Fruit fly (Drosophila melanogaster) whole organism, embryonic: Measurements from ENCODE around the gene CG32437.

Experiments used
- Blimp-1 ChIP-seq: fragments of 200-800 bp; sonication (Bioruptor generic); optimal IDR thresholded peaks from 3 replicates; lab custom pipeline; 2018; ENCODE audit warnings: missing biosample characterization, missing genetic modification characterization, mild to moderate bottlenecking, moderate library complexity, missing genetic modification reagents
- CG10462 ChIP-seq: fragments of 200-800 bp; sonication (Bioruptor generic); optimal IDR thresholded peaks from 2 replicates; lab custom pipeline; 2016; ENCODE audit warnings: missing biosample characterization, missing genetic modification characterization
- CG11398 ChIP-seq: fragments of 200-800 bp; sonication (Bioruptor generic); optimal IDR thresholded peaks from 2 replicates; lab custom pipeline; 2016; ENCODE audit warnings: missing biosample characterization, missing genetic modification characterization
- CG16779 ChIP-seq: fragments of 200-800 bp; sonication (Bioruptor generic); IDR thresholded peaks from 2 replicates; pipeline ENCODE4 v1.3.6; 2022; ENCODE audit warnings: missing biosample characterization, missing genetic modification characterization
- CG1792 ChIP-seq: fragments of 200-800 bp; sonication (Bioruptor generic); optimal IDR thresholded peaks from 2 replicates; lab custom pipeline; 2016; ENCODE audit warnings: missing biosample characterization, missing genetic modification characterization
- CG18011 ChIP-seq: fragments of 200-800 bp; sonication (Bioruptor generic); optimal IDR thresholded peaks from 2 replicates; lab custom pipeline; 2017; ENCODE audit warnings: missing biosample characterization, missing genetic modification characterization, mild to moderate bottlenecking, moderate library complexity, missing genotype
- CG18619 ChIP-seq: fragments of 200-800 bp; sonication (Bioruptor generic); optimal IDR thresholded peaks from 3 replicates; lab custom pipeline; 2017; ENCODE audit warnings: missing biosample characterization, mild to moderate bottlenecking, missing genetic modification characterization
- CG2116 ChIP-seq: fragments of 200-800 bp; sonication (Bioruptor generic); optimal IDR thresholded peaks from 3 replicates; lab custom pipeline; 2018; ENCODE audit warnings: missing biosample characterization, mild to moderate bottlenecking, missing genetic modification characterization
- CG3163 ChIP-seq: fragments of 200-800 bp; sonication (Bioruptor generic); optimal IDR thresholded peaks from 3 replicates; lab custom pipeline; 2016; ENCODE audit warnings: missing biosample characterization, missing genetic modification characterization
- CG3726 ChIP-seq: fragments of 200-800 bp; sonication (Bioruptor generic); IDR thresholded peaks from 3 replicates; pipeline ENCODE4, ENCODE4 v1.3.6; 2022; ENCODE audit warnings: missing biosample characterization, missing genetic modification characterization
- CG3995 ChIP-seq: fragments of 200-800 bp; sonication (Bioruptor generic); optimal IDR thresholded peaks from 3 replicates; lab custom pipeline; 2016; ENCODE audit warnings: missing biosample characterization, missing genetic modification characterization
- CG4730 ChIP-seq: fragments of 200-800 bp; sonication (Bioruptor generic); IDR thresholded peaks from 2 replicates; pipeline ENCODE4 v1.3.6; 2022; ENCODE audit warnings: missing biosample characterization, missing genetic modification characterization
- CG6254 ChIP-seq: fragments of 200-800 bp; sonication (Bioruptor generic); optimal IDR thresholded peaks from 3 replicates; lab custom pipeline; 2017; ENCODE audit warnings: mild to moderate bottlenecking, missing biosample characterization, missing genetic modification reagents, missing genetic modification characterization
- CG7556 ChIP-seq: fragments of 200-800 bp; sonication (Bioruptor generic); optimal IDR thresholded peaks from 2 replicates; lab custom pipeline; 2017; ENCODE audit warnings: missing biosample characterization, mild to moderate bottlenecking, missing genetic modification characterization
- CG9215 ChIP-seq: fragments of 200-800 bp; sonication (Bioruptor generic); IDR thresholded peaks from 2 replicates; pipeline ENCODE4 v1.3.6; 2022; ENCODE audit warnings: missing biosample characterization, missing genetic modification characterization
- CG9876 ChIP-seq: fragments of 200-800 bp; sonication (Bioruptor generic); optimal IDR thresholded peaks from 2 replicates; lab custom pipeline; 2016; ENCODE audit warnings: missing biosample characterization, missing genetic modification characterization
- CTCF ChIP-seq: fragments of 200-800 bp; sonication (Bioruptor generic); optimal IDR thresholded peaks from 2 replicates; lab custom pipeline; 2017; ENCODE audit warnings: missing biosample characterization, mild to moderate bottlenecking, missing genetic modification characterization, moderate library complexity
- Camta ChIP-seq: fragments of 200-800 bp; sonication (Bioruptor generic); optimal IDR thresholded peaks from 2 replicates; lab custom pipeline; 2016; ENCODE audit warnings: missing biosample characterization, missing genetic modification characterization
- Dp ChIP-seq: fragments of 200-800 bp; sonication (Bioruptor generic); optimal IDR thresholded peaks from 2 replicates; lab custom pipeline; 2018; ENCODE audit warnings: missing biosample characterization, mild to moderate bottlenecking, missing genetic modification characterization, moderate library complexity
- Dref ChIP-seq: fragments of 200-800 bp; sonication (Bioruptor generic); IDR thresholded peaks from 2 replicates; pipeline ENCODE4 v1.3.6; 2022; ENCODE audit warnings: missing biosample characterization, missing genetic modification characterization
- Fer2 ChIP-seq: fragments of 200-800 bp; sonication (Bioruptor generic); optimal IDR thresholded peaks from 2 replicates; lab custom pipeline; 2018; ENCODE audit warnings: missing biosample characterization, mild to moderate bottlenecking, missing genetic modification characterization, moderate library complexity
- Hr39 ChIP-seq: fragments of >200 bp; optimal IDR thresholded peaks from 2 replicates; lab custom pipeline; 2017
- Hr51 ChIP-seq, 2 experiments: fragments of 200-800 bp; sonication (Bioruptor generic); optimal IDR thresholded peaks; 2 replicates in 1 of 2; 3 replicates in 1 of 2; lab custom pipeline; 2016 to 2018; ENCODE audit warnings: missing biosample characterization in 2 of 2, missing genetic modification characterization in 2 of 2, mild to moderate bottlenecking in 1 of 2, moderate library complexity in 1 of 2
- Lpt ChIP-seq: fragments of >200 bp; optimal IDR thresholded peaks from 2 replicates; lab custom pipeline; 2018; ENCODE audit warnings: missing biosample characterization, missing genetic modification characterization
- MBD-R2 ChIP-seq: fragments of 200-800 bp; sonication (Bioruptor generic); IDR thresholded peaks from 2 replicates; pipeline ENCODE4 v1.3.6; 2022; ENCODE audit warnings: missing biosample characterization, missing genetic modification characterization
- Nf-YA ChIP-seq: fragments of 200-800 bp; sonication (Bioruptor generic); IDR thresholded peaks from 2 replicates; pipeline ENCODE4 v1.3.6; 2022; ENCODE audit warnings: missing biosample characterization, missing genetic modification characterization
- Usf ChIP-seq: fragments of 200-800 bp; sonication (Bioruptor generic); optimal IDR thresholded peaks from 2 replicates; lab custom pipeline; 2017; ENCODE audit warnings: missing genotype, missing biosample characterization, missing genetic modification characterization
- Vsx1 ChIP-seq: fragments of 200-800 bp; sonication (Bioruptor generic); optimal IDR thresholded peaks from 2 replicates; lab custom pipeline; 2017; ENCODE audit warnings: missing biosample characterization, mild to moderate bottlenecking, missing genetic modification characterization, missing genetic modification reagents
- amos ChIP-seq: fragments of 200-800 bp; sonication (Bioruptor generic); IDR thresholded peaks from 2 replicates; pipeline ENCODE4 v1.3.6; 2022; ENCODE audit warnings: missing biosample characterization, missing genetic modification characterization; ENCODE audit not compliant: partially characterized antibody
- corto ChIP-seq: fragments of 200-800 bp; sonication (Bioruptor generic); optimal IDR thresholded peaks from 2 replicates; lab custom pipeline; 2016; ENCODE audit warnings: missing biosample characterization, mild to moderate bottlenecking, missing genetic modification characterization, moderate library complexity
- fd102C ChIP-seq: fragments of 200-800 bp; sonication (Bioruptor generic); optimal IDR thresholded peaks from 2 replicates; lab custom pipeline; 2018; ENCODE audit warnings: missing biosample characterization, mild to moderate bottlenecking, missing genetic modification characterization, moderate library complexity
- gce ChIP-seq: fragments of 200-800 bp; sonication (Bioruptor generic); IDR thresholded peaks from 3 replicates; pipeline ENCODE4 v1.3.6; 2022; ENCODE audit warnings: missing biosample characterization, missing genetic modification characterization
- gcm ChIP-seq: fragments of 200-800 bp; sonication (Bioruptor generic); optimal IDR thresholded peaks from 2 replicates; lab custom pipeline; 2019; ENCODE audit warnings: missing biosample characterization, mild to moderate bottlenecking, missing genetic modification characterization, moderate library complexity
- ind ChIP-seq: fragments of 200-800 bp; sonication (Bioruptor generic); optimal IDR thresholded peaks from 3 replicates; lab custom pipeline; 2016; ENCODE audit warnings: missing biosample characterization, missing genetic modification characterization
- klu ChIP-seq: fragments of 200-800 bp; sonication (Bioruptor generic); IDR thresholded peaks from 2 replicates; pipeline ENCODE4 v1.3.6; 2022; ENCODE audit warnings: missing biosample characterization, missing genetic modification characterization
- knrl ChIP-seq: fragments of 200-800 bp; sonication (Bioruptor generic); IDR thresholded peaks from 3 replicates; pipeline ENCODE4 v1.3.6; 2022; ENCODE audit warnings: missing biosample characterization, missing genetic modification characterization; ENCODE audit not compliant: partially characterized antibody
- lab ChIP-seq: fragments of 200-800 bp; sonication (Bioruptor generic); optimal IDR thresholded peaks from 3 replicates; lab custom pipeline; 2017; ENCODE audit warnings: missing biosample characterization, missing genetic modification characterization, mild to moderate bottlenecking, moderate library complexity, missing genetic modification reagents
- lola ChIP-seq, 3 experiments: fragments of >200 bp in 2 of 3; fragments of 200-800 bp in 1 of 3; sonication (Bioruptor generic) in 1 of 3; optimal IDR thresholded peaks; 2 replicates each; lab custom pipeline; 2017 to 2019; ENCODE audit warnings: missing biosample characterization in 3 of 3, missing genetic modification characterization in 3 of 3, mild to moderate bottlenecking in 1 of 3, moderate library complexity in 1 of 3
- nau ChIP-seq: fragments of 200-800 bp; sonication (Bioruptor generic); optimal IDR thresholded peaks from 3 replicates; lab custom pipeline; 2017; ENCODE audit warnings: missing biosample characterization, mild to moderate bottlenecking, missing genetic modification characterization, missing genetic modification reagents
- onecut ChIP-seq: fragments of 200-800 bp; sonication (Bioruptor generic); IDR thresholded peaks from 2 replicates; pipeline ENCODE4 v1.3.6; 2022; ENCODE audit warnings: missing biosample characterization, missing genetic modification characterization
- pzg ChIP-seq: fragments of 200-800 bp; sonication (Bioruptor generic); optimal IDR thresholded peaks from 3 replicates; lab custom pipeline; 2018; ENCODE audit warnings: missing biosample characterization, mild to moderate bottlenecking, missing genetic modification characterization, moderate library complexity
- repo ChIP-seq: fragments of 200-800 bp; sonication (Bioruptor generic); optimal IDR thresholded peaks from 2 replicates; lab custom pipeline; 2016; ENCODE audit warnings: missing biosample characterization, missing genetic modification characterization
- salm ChIP-seq: fragments of 200-800 bp; sonication (Bioruptor generic); optimal IDR thresholded peaks from 2 replicates; lab custom pipeline; 2018; ENCODE audit warnings: missing biosample characterization, mild to moderate bottlenecking, missing genetic modification characterization
- tup ChIP-seq: fragments of 200-800 bp; sonication (Bioruptor generic); optimal IDR thresholded peaks from 2 replicates; lab custom pipeline; 2016; ENCODE audit warnings: missing biosample characterization, mild to moderate bottlenecking, missing genetic modification characterization, moderate library complexity
- unpg ChIP-seq: fragments of 200-800 bp; sonication (Bioruptor generic); optimal IDR thresholded peaks from 3 replicates; lab custom pipeline; 2018; ENCODE audit warnings: missing biosample characterization, mild to moderate bottlenecking, missing genetic modification characterization, moderate library complexity
- vvl ChIP-seq: fragments of 200-800 bp; sonication (Bioruptor generic); IDR thresholded peaks from 2 replicates; pipeline ENCODE4 v1.3.6; 2022; ENCODE audit warnings: missing biosample characterization, missing genetic modification characterization

The CG32437 gene

DNA sequence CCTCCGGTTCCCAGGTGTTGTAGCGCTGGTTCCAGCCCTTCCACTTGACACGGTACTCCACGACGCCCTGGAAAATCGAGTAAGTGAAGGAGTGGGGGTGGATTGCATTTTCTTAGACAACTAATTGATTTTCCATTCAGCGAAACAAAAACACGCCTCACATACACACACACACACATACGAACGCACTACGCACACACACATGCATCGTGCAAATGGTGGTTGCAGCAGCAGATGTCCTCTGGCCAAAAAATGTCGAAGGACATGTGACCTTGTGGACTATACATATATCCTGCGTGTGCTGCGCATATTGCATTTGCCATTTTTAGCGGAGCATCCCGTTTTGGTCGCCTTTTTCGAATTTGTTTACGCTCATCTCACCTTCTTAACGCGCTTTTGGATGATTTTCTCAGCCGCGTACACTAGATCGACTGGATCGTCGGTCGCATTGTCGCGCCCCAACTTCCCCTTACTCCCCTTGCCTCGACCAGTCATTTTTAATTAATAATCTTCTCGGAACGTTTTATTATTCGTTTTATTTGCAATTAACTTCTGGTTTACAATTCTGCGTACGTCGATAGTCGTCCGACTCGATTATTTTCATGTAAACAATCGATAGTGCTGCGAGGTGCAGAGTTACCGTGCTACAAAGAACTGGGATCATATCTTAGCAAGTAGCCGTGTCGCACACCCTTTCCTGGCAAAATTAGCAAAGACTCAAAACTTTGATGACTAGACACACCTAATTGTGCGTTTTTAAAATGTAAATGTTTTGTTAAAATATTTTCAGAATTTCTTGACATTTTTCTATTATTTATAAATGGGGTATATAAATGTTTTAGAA is 39.8 kb upstream of the CG32437 start, which contains the start of gene Pc (continued):
- TF ChIP-seq knrl (GFP tag; lab: Robert Waterston, UW) (peak; percentile 89), fd102C (GFP tag; lab: Kevin White, UChicago) (no peak), lab (GFP tag; lab: Kevin White, UChicago) (no peak), CG7556 (GFP tag; lab: Kevin White, UChicago) (no peak), unpg (GFP tag; lab: Kevin White, UChicago) (no peak), CG3163 (GFP tag; lab: Kevin White, UChicago) (no peak), corto (GFP tag; lab: Kevin White, UChicago) (no peak), ind (no peak), Vsx1 (GFP tag; lab: Kevin White, UChicago) (peak; percentile 16), vvl (GFP tag; lab: Robert Waterston, UW) (no peak; the same call in 1 of the 2 replicates), nau (GFP tag; lab: Kevin White, UChicago) (no peak), pzg (GFP tag; lab: Kevin White, UChicago) (peak; percentile 98), amos (GFP tag; lab: Robert Waterston, UW) (peak; percentile 92), CG3995 (GFP tag; lab: Kevin White, UChicago) (peak; percentile 24), Hr39 (lab: Kevin White, UChicago) (no peak), CTCF (GFP tag; lab: Kevin White, UChicago) (peak; percentile 72), Blimp-1 (no peak), onecut (GFP tag; lab: Robert Waterston, UW) (peak; percentile 18; the same call in 1 of the 2 replicates), klu (GFP tag; lab: Robert Waterston, UW) (no peak), CG18619 (GFP tag; lab: Kevin White, UChicago) (no peak), gce (GFP tag; lab: Robert Waterston, UW) (no peak), gcm (no peak), CG16779 (GFP tag; lab: Robert Waterston, UW) (no peak), Camta (GFP tag; lab: Kevin White, UChicago) (peak; percentile 10), tup (GFP tag; lab: Kevin White, UChicago) (no peak), Nf-YA (GFP tag; lab: Robert Waterston, UW) (no peak), Hr51 (GFP tag; optimal IDR thresholded peaks at IDR 0.05; lab: Kevin White, UChicago) (peak in 1 of 2 experiments; percentile 44), lola (GFP tag; optimal IDR thresholded peaks at IDR 0.05; lab: Kevin White, UChicago) (peak in 1 of 3 experiments; percentile 20), CG4730 (GFP tag; lab: Robert Waterston, UW) (no peak), MBD-R2 (GFP tag; lab: Robert Waterston, UW) (peak; percentile 80), CG9876 (GFP tag; lab: Kevin White, UChicago) (no peak), CG1792 (GFP tag; lab: Kevin White, UChicago) (no peak), CG9215 (GFP tag; lab: Robert Waterston, UW) (no peak), Lpt (GFP tag; lab: Kevin White, UChicago) (no peak), CG2116 (peak; percentile 90), Usf (GFP tag; lab: Kevin White, UChicago) (no peak), CG3726 (no peak), Dref (GFP tag; lab: Robert Waterston, UW) (peak; percentile 97), Dp (GFP tag; lab: Kevin White, UChicago) (peak; percentile 66), CG11398 (GFP tag; lab: Kevin White, UChicago) (no peak), repo (GFP tag; lab: Kevin White, UChicago) (no peak), CG18011 (no peak), CG6254 (GFP tag; lab: Kevin White, UChicago) (no peak), salm (no peak), CG10462 (GFP tag; lab: Kevin White, UChicago) (no peak), Fer2 (tag; lab: Kevin White, UChicago) (no peak)
